Worm (Caenorhabditis elegans) whole organism, L4 larva: ENCODE results near the gene orc-2.
A peak's percentile ranks its signal among the peaks of the same experiment; 100 is the strongest.

ENCODE experiments used
- F44E2.7 ChIP-seq: fragments of 200-800 bp; sonication (Bioruptor generic); IDR thresholded peaks from 2 replicates; pipeline ENCODE4 v2.1.2; 2022; ENCODE audit warnings: missing genetic modification characterization, missing compliant biosample characterization
- F49E8.2 ChIP-seq: sonication (generic microtip); optimal IDR thresholded peaks from 2 replicates; lab custom pipeline; 2016; ENCODE audit warnings: missing compliant biosample characterization, mild to moderate bottlenecking, missing genetic modification characterization, borderline replicate concordance
- R02D3.7 ChIP-seq: fragments of 150-350 bp; sonication (generic microtip); optimal IDR thresholded peaks from 3 replicates; lab custom pipeline; 2014; ENCODE audit warnings: missing biosample characterization, missing genetic modification characterization
- Y105C5A.15 ChIP-seq: fragments of 200-800 bp; sonication (Bioruptor generic); IDR thresholded peaks from 2 replicates; pipeline ENCODE4 v1.3.6; 2022; ENCODE audit warnings: missing genetic modification characterization, missing compliant biosample characterization
- Y75B8A.6 ChIP-seq: fragments of 200-800 bp; sonication (Bioruptor generic); IDR thresholded peaks from 2 replicates; pipeline ENCODE4 v1.3.6; 2022; ENCODE audit warnings: missing genetic modification reagents, missing genetic modification characterization, missing compliant biosample characterization
- ZK337.2 ChIP-seq: fragments of 200-800 bp; sonication (Bioruptor generic); IDR thresholded peaks from 2 replicates; pipeline ENCODE4 v1.3.6; 2022; ENCODE audit warnings: missing genetic modification reagents, missing genetic modification characterization, missing compliant biosample characterization
- ZK546.5 ChIP-seq, 2 experiments: sonication (generic microtip); optimal IDR thresholded peaks; 2 replicates each; lab custom pipeline; 2017; ENCODE audit warnings: missing biosample characterization in 2 of 2, missing genetic modification characterization in 2 of 2
- aha-1 ChIP-seq: fragments of 150-350 bp; peaks from one replicate; lab custom pipeline; 2014; ENCODE audit warnings: missing biosample characterization, missing genetic modification characterization
- aly-2 ChIP-seq: sonication (generic microtip); optimal IDR thresholded peaks from 2 replicates; lab custom pipeline; 2018; ENCODE audit warnings: missing biosample characterization, missing genetic modification characterization
- ama-1 ChIP-seq: fragments of 150-350 bp; optimal IDR thresholded peaks from 2 replicates; lab custom pipeline; 2014; ENCODE audit warnings: inconsistent platforms, mixed read lengths
- ceh-28 ChIP-seq: fragments of 150-350 bp; optimal IDR thresholded peaks from 2 replicates; lab custom pipeline; 2014; ENCODE audit warnings: missing biosample characterization, missing genetic modification reagents, missing genetic modification characterization
- ceh-32 ChIP-seq: sonication (generic microtip); optimal IDR thresholded peaks from 2 replicates; lab custom pipeline; 2016; ENCODE audit warnings: mild to moderate bottlenecking, missing genetic modification characterization, missing compliant biosample characterization; ENCODE audit not compliant: poor library complexity
- ceh-44 ChIP-seq: fragments of 200-800 bp; sonication (Bioruptor generic); IDR thresholded peaks from 2 replicates; pipeline ENCODE4 v1.3.6; 2022; ENCODE audit warnings: missing genetic modification reagents, missing genetic modification characterization, missing compliant biosample characterization
- daf-16 ChIP-seq, 3 experiments: sonication (generic microtip); optimal IDR thresholded peaks; 2 replicates each; lab custom pipeline; 2016 to 2017; ENCODE audit warnings: missing genetic modification characterization in 3 of 3, missing genetic modification reagents in 3 of 3, mild to moderate bottlenecking in 2 of 3, missing compliant biosample characterization in 2 of 3, missing biosample characterization in 1 of 3, moderate library complexity in 1 of 3
- dmd-6 ChIP-seq: fragments of 200-800 bp; sonication (Bioruptor generic); IDR thresholded peaks from 2 replicates; pipeline ENCODE4 v1.3.6; 2022; ENCODE audit warnings: missing genetic modification reagents, missing genetic modification characterization, missing compliant biosample characterization
- dmd-8 ChIP-seq: fragments of 200-800 bp; sonication (Bioruptor generic); IDR thresholded peaks from 2 replicates; pipeline ENCODE4 v1.3.6; 2022; ENCODE audit warnings: missing genetic modification characterization, missing compliant biosample characterization
- dpl-1 ChIP-seq: fragments of 150-350 bp; optimal IDR thresholded peaks from 2 replicates; lab custom pipeline; 2014; ENCODE audit warnings: missing biosample characterization, missing genetic modification reagents, missing genetic modification characterization
- duxl-1 ChIP-seq: sonication (generic microtip); optimal IDR thresholded peaks from 2 replicates; lab custom pipeline; 2016; ENCODE audit warnings: mild to moderate bottlenecking, missing genetic modification characterization, moderate library complexity, missing compliant biosample characterization; ENCODE audit not compliant: poor library complexity
- dve-1 ChIP-seq: sonication (generic microtip); optimal IDR thresholded peaks from 2 replicates; lab custom pipeline; 2017; ENCODE audit warnings: antibody characterized with exemption, mild to moderate bottlenecking, missing genetic modification characterization, missing compliant biosample characterization; ENCODE audit not compliant: insufficient read depth
- egl-27 ChIP-seq: sonication (generic microtip); optimal IDR thresholded peaks from 3 replicates; lab custom pipeline; 2017; ENCODE audit warnings: missing biosample characterization, missing genetic modification reagents, missing genetic modification characterization
- hif-1 ChIP-seq, 2 experiments: sonication (generic microtip); optimal IDR thresholded peaks; 2 replicates each; lab custom pipeline; 2016 to 2017; ENCODE audit warnings: missing compliant biosample characterization in 2 of 2, missing genetic modification characterization in 2 of 2, missing genetic modification reagents in 2 of 2, missing genotype in 2 of 2, mild to moderate bottlenecking in 1 of 2
- hlh-11 ChIP-seq: fragments of 200-800 bp; sonication (Bioruptor generic); optimal IDR thresholded peaks from 2 replicates; lab custom pipeline; 2018; ENCODE audit warnings: mild to moderate bottlenecking, missing genetic modification characterization, missing compliant biosample characterization
- hlh-30 ChIP-seq: sonication (generic microtip); optimal IDR thresholded peaks from 2 replicates; lab custom pipeline; 2017; ENCODE audit warnings: antibody characterized with exemption, mild to moderate bottlenecking, missing genetic modification characterization, missing compliant biosample characterization; ENCODE audit not compliant: insufficient read depth
- hmg-1.1 ChIP-seq: fragments of 200-800 bp; sonication (Bioruptor generic); IDR thresholded peaks from 2 replicates; pipeline ENCODE4 v1.3.6; 2022; ENCODE audit warnings: missing genetic modification reagents, missing genetic modification characterization, missing compliant biosample characterization
- lim-7 ChIP-seq: fragments of 200-800 bp; sonication (Bioruptor generic); IDR thresholded peaks from 2 replicates; pipeline ENCODE4 v1.3.6; 2022; ENCODE audit warnings: missing genetic modification characterization, missing compliant biosample characterization
- lin-1 ChIP-seq: fragments of 200-800 bp; sonication (Bioruptor generic); IDR thresholded peaks from 2 replicates; pipeline ENCODE4 v1.3.6; 2022; ENCODE audit warnings: missing genetic modification reagents, missing genetic modification characterization, missing compliant biosample characterization
- lsy-2 ChIP-seq, 2 experiments: fragments of 150-350 bp in 1 of 2; sonication (generic microtip) in 1 of 2; optimal IDR thresholded peaks; 2 replicates each; lab custom pipeline; 2014 to 2017; ENCODE audit warnings: missing biosample characterization in 2 of 2, missing genetic modification characterization in 2 of 2
- madf-9 ChIP-seq: fragments of 200-800 bp; sonication (Bioruptor generic); conservative IDR thresholded peaks from 2 replicates; pipeline ENCODE4 v1.3.6; 2022; ENCODE audit warnings: missing genetic modification reagents, missing genetic modification characterization, missing compliant biosample characterization
- mdl-1 ChIP-seq, 2 experiments: fragments of 150-350 bp in 1 of 2; sonication (generic microtip) in 1 of 2; optimal IDR thresholded peaks; 2 replicates each; lab custom pipeline; 2014 to 2017; ENCODE audit warnings: missing biosample characterization in 2 of 2, missing genetic modification characterization in 2 of 2
- mes-2 ChIP-seq: sonication (generic microtip); optimal IDR thresholded peaks from 2 replicates; lab custom pipeline; 2016; ENCODE audit warnings: missing genotype, mild to moderate bottlenecking, missing genetic modification characterization, missing compliant biosample characterization; ENCODE audit not compliant: poor library complexity, severe bottlenecking
- mxl-3 ChIP-seq: fragments of 200-800 bp; sonication (Bioruptor generic); optimal IDR thresholded peaks from 2 replicates; lab custom pipeline; 2018; ENCODE audit warnings: mild to moderate bottlenecking, missing genetic modification characterization, missing compliant biosample characterization
- nhr-28 ChIP-seq: fragments of 150-350 bp; optimal IDR thresholded peaks from 2 replicates; lab custom pipeline; 2014; ENCODE audit warnings: missing biosample characterization, missing genetic modification characterization
- nhr-41 ChIP-seq: fragments of 200-800 bp; sonication (Bioruptor generic); IDR thresholded peaks from 2 replicates; pipeline ENCODE4 v1.3.6; 2022; ENCODE audit warnings: missing genetic modification reagents, missing genetic modification characterization, missing compliant biosample characterization
- nhr-48 ChIP-seq: sonication (generic microtip); optimal IDR thresholded peaks from 2 replicates; lab custom pipeline; 2016; ENCODE audit warnings: mild to moderate bottlenecking, missing genetic modification characterization, missing compliant biosample characterization
- nhr-77 ChIP-seq: fragments of 150-350 bp; optimal IDR thresholded peaks from 2 replicates; lab custom pipeline; 2014; ENCODE audit warnings: missing biosample characterization, missing genetic modification characterization
- saeg-2 ChIP-seq: fragments of 200-800 bp; sonication (Bioruptor generic); IDR thresholded peaks from 2 replicates; pipeline ENCODE4 v1.3.6; 2022; ENCODE audit warnings: missing genetic modification reagents, missing genetic modification characterization, missing compliant biosample characterization
- skn-1 ChIP-seq: fragments of 150-350 bp; optimal IDR thresholded peaks from 2 replicates; lab custom pipeline; 2014; ENCODE audit warnings: missing biosample characterization, missing genetic modification characterization
- snpc-4 ChIP-seq: fragments of 150-350 bp; optimal IDR thresholded peaks from 2 replicates; lab custom pipeline; 2014; ENCODE audit warnings: missing biosample characterization, missing genetic modification characterization
- tag-97 ChIP-seq: fragments of 200-800 bp; sonication (Bioruptor generic); IDR thresholded peaks from 2 replicates; pipeline ENCODE4 v1.3.6; 2022; ENCODE audit warnings: missing genetic modification characterization, missing compliant biosample characterization
- unc-130 ChIP-seq: sonication (generic microtip); optimal IDR thresholded peaks from 2 replicates; lab custom pipeline; 2016; ENCODE audit warnings: missing genetic modification reagents, missing genetic modification characterization, missing compliant biosample characterization
- unc-62 ChIP-seq, 3 experiments: fragments of 150-350 bp in 1 of 3; sonication (generic microtip); optimal IDR thresholded peaks in 2 of 3; peaks in 1 of 3; 1 replicate in 1 of 3; 2 replicates in 2 of 3; lab custom pipeline; 2014 to 2017; ENCODE audit warnings: missing biosample characterization in 3 of 3, missing genetic modification characterization in 3 of 3, missing genetic modification reagents in 3 of 3, missing genotype in 1 of 3
- zag-1 ChIP-seq: fragments of 150-350 bp; optimal IDR thresholded peaks from 2 replicates; lab custom pipeline; 2014; ENCODE audit warnings: missing biosample characterization, missing genetic modification characterization
- zfp-2 ChIP-seq: sonication (generic microtip); optimal IDR thresholded peaks from 2 replicates; lab custom pipeline; 2016; ENCODE audit warnings: mild to moderate bottlenecking, missing genetic modification characterization, missing compliant biosample characterization
- zip-11 ChIP-seq: fragments of 200-800 bp; sonication (Bioruptor generic); IDR thresholded peaks from 2 replicates; pipeline ENCODE4 v1.3.6; 2022; ENCODE audit warnings: missing genetic modification characterization, missing compliant biosample characterization
- ztf-7 ChIP-seq: fragments of 150-350 bp; optimal IDR thresholded peaks from 2 replicates; lab custom pipeline; 2014; ENCODE audit warnings: missing biosample characterization, missing genetic modification characterization

The orc-2 gene

ce11 chrII:10924669-10925068, 50.9 kb downstream of the orc-2 start (continued):
- no peak for TF ChIP-seq nhr-41
- peak; percentile 13; the same call in 1 of the 2 replicates for TF ChIP-seq lin-1 (GFP tag; lab: Robert Waterston, UW)
- TF ChIP-seq tag-97 (GFP tag; lab: Robert Waterston, UW): no peak
- TF ChIP-seq mxl-3 (GFP tag; lab: Kevin White, UChicago): no peak
- TF ChIP-seq Y75B8A.6: no peak
- peak; percentile 83 for TF ChIP-seq aha-1
- TF ChIP-seq ceh-44 (GFP tag; lab: Robert Waterston, UW): no peak
- no peak for TF ChIP-seq ZK546.5 (tag; optimal IDR thresholded peaks at IDR 0.05; lab: Kevin White, UChicago)
- TF ChIP-seq dmd-6 (GFP tag; lab: Robert Waterston, UW): peak; percentile 89
- no peak for TF ChIP-seq unc-130 (GFP tag; lab: Kevin White, UChicago)
- TF ChIP-seq dve-1 (tag; lab: Kevin White, UChicago): peak; percentile 93
- TF ChIP-seq hlh-11 (tag; lab: Kevin White, UChicago): peak; percentile 80
- no peak for TF ChIP-seq R02D3.7
- TF ChIP-seq ceh-28: no peak
- TF ChIP-seq F44E2.7 (GFP tag; lab: Robert Waterston, UW): no peak
- TF ChIP-seq nhr-28 (tag; lab: Kevin White, UChicago): peak; percentile 97
- no peak for TF ChIP-seq snpc-4
- no peak for TF ChIP-seq zip-11
- no peak for TF ChIP-seq hmg-1.1
- TF ChIP-seq nhr-77: peak; percentile 84
- TF ChIP-seq zag-1: no peak
- peak in 1 of 2 experiments; percentile 32 for TF ChIP-seq lsy-2 (tag; optimal IDR thresholded peaks at IDR 0.05; lab: Kevin White, UChicago)
- peak; percentile 57 for TF ChIP-seq nhr-48 (tag; lab: Kevin White, UChicago)
- TF ChIP-seq ztf-7 (tag; lab: Kevin White, UChicago): no peak
- no peak for TF ChIP-seq egl-27 (tag; lab: Kevin White, UChicago)
- peak; percentile 21; the same call in 1 of the 2 replicates for TF ChIP-seq saeg-2 (GFP tag; lab: Robert Waterston, UW)
- no peak for TF ChIP-seq Y105C5A.15 (GFP tag; lab: Robert Waterston, UW)
- TF ChIP-seq mes-2: no peak
- TF ChIP-seq unc-62 (GFP tag; optimal IDR thresholded peaks at IDR 0.05 in 1 of 2; lab: Kevin White, UChicago): no peak
- TF ChIP-seq unc-62 (tag; optimal IDR thresholded peaks at IDR 0.05; lab: Kevin White, UChicago): no peak
- TF ChIP-seq, all 104 proteins: peak for 20

- TF ChIP-seq duxl-1 (tag; lab: Kevin White, UChicago) (no peak), madf-9 (GFP tag; lab: Robert Waterston, UW) (no peak), aly-2 (tag; lab: Kevin White, UChicago) (no peak), nhr-28 (tag; lab: Kevin White, UChicago) (peak; percentile 32), tag-97 (GFP tag; lab: Robert Waterston, UW) (no peak), nhr-41 (no peak), daf-16 (GFP tag; optimal IDR thresholded peaks at IDR 0.05; lab: Kevin White, UChicago) (no peak), daf-16 (tag; optimal IDR thresholded peaks at IDR 0.05; lab: Kevin White, UChicago) (peak; percentile 63), hlh-30 (tag; lab: Kevin White, UChicago) (peak; percentile 55), R02D3.7 (no peak), dve-1 (tag; lab: Kevin White, UChicago) (no peak), dpl-1 (peak; percentile 83), unc-62 (GFP tag; optimal IDR thresholded peaks at IDR 0.05 in 1 of 2; lab: Kevin White, UChicago) (peak in 1 of 2 experiments; percentile 28), unc-62 (tag; optimal IDR thresholded peaks at IDR 0.05; lab: Kevin White, UChicago) (no peak), unc-130 (GFP tag; lab: Kevin White, UChicago) (peak; percentile 66), hlh-11 (tag; lab: Kevin White, UChicago) (peak; percentile 60), hmg-1.1 (0 out of 2 replicates have a peak, but pooled peaks have one; percentile 15), F49E8.2 (tag; lab: Kevin White, UChicago) (no peak), mes-2 (peak; percentile 89), lim-7 (GFP tag; lab: Robert Waterston, UW) (0 out of 2 replicates have a peak, but pooled peaks have one; percentile 23), ama-1 (lab: Kevin White, UChicago) (no peak), skn-1 (no peak), lsy-2 (tag; optimal IDR thresholded peaks at IDR 0.05; lab: Kevin White, UChicago) (peak in 1 of 2 experiments; percentile 55), ZK337.2 (GFP tag; lab: Robert Waterston, UW) (0 out of 2 replicates have a peak, but pooled peaks have one; percentile 34), ceh-32 (no peak), hif-1 (tag; optimal IDR thresholded peaks at IDR 0.05; lab: Kevin White, UChicago) (no peak), dmd-8 (GFP tag; lab: Robert Waterston, UW) (no peak), zfp-2 (no peak), mdl-1 (tag; optimal IDR thresholded peaks at IDR 0.05; lab: Kevin White, UChicago) (peak in 1 of 2 experiments; percentile 41)
Observed at ce11 chrII:10925804-10926570, 52.3 kb downstream of the orc-2 start, which contains the start of gene metr-1. Gene metr-1 (plus strand): TSS chrII:10926561.
